Fruit fly (Drosophila melanogaster) whole organism, embryonic: ENCODE measurements around the gene IKKbeta.

Source experiments
- Aef1 ChIP-seq: fragments of 200-800 bp; sonication (Bioruptor generic); IDR thresholded peaks from 3 replicates; pipeline ENCODE4 v1.3.6; 2022; ENCODE audit warnings: missing biosample characterization, missing genetic modification characterization
- Bteb2 ChIP-seq: fragments of 200-800 bp; sonication (Bioruptor generic); optimal IDR thresholded peaks from 2 replicates; lab custom pipeline; 2016; ENCODE audit warnings: missing biosample characterization, missing genetic modification characterization
- C15 ChIP-seq: fragments of 200-800 bp; sonication (Bioruptor generic); IDR thresholded peaks from 3 replicates; pipeline ENCODE4 v1.3.6; 2022; ENCODE audit warnings: missing biosample characterization, missing genetic modification characterization
- CG10209 ChIP-seq: fragments of 200-800 bp; sonication (Bioruptor generic); optimal IDR thresholded peaks from 3 replicates; lab custom pipeline; 2017; ENCODE audit warnings: missing biosample characterization, mild to moderate bottlenecking, missing genetic modification characterization, missing genetic modification reagents
- CG10267 ChIP-seq: fragments of 200-800 bp; sonication (Bioruptor generic); optimal IDR thresholded peaks from 2 replicates; lab custom pipeline; 2018; ENCODE audit warnings: missing biosample characterization, mild to moderate bottlenecking, missing genetic modification characterization, moderate library complexity
- CG10565 ChIP-seq: fragments of 200-800 bp; sonication (Bioruptor generic); optimal IDR thresholded peaks from 3 replicates; lab custom pipeline; 2016; ENCODE audit warnings: missing biosample characterization, mild to moderate bottlenecking, missing genetic modification characterization
- CG11247 ChIP-seq: fragments of 200-800 bp; sonication (Bioruptor generic); IDR thresholded peaks from 2 replicates; pipeline ENCODE4 v1.3.6; 2022; ENCODE audit warnings: missing biosample characterization, missing genetic modification characterization
- CG11456 ChIP-seq: fragments of 200-800 bp; sonication (Bioruptor generic); IDR thresholded peaks from 3 replicates; pipeline ENCODE4 v1.3.6; 2022; ENCODE audit warnings: missing biosample characterization, missing genetic modification characterization
- CG11504 ChIP-seq: fragments of 200-800 bp; sonication (Bioruptor generic); optimal IDR thresholded peaks from 3 replicates; lab custom pipeline; 2019; ENCODE audit warnings: missing biosample characterization, mild to moderate bottlenecking, missing genetic modification characterization, moderate library complexity
- CG11696 ChIP-seq: fragments of 200-800 bp; sonication (Bioruptor generic); IDR thresholded peaks from 2 replicates; pipeline ENCODE4 v1.3.6; 2022; ENCODE audit warnings: missing biosample characterization, missing genetic modification characterization
- CG12219 ChIP-seq: fragments of 200-800 bp; sonication (Bioruptor generic); optimal IDR thresholded peaks from 3 replicates; lab custom pipeline; 2018; ENCODE audit warnings: missing biosample characterization, mild to moderate bottlenecking, missing genetic modification characterization
- CG13894 ChIP-seq: fragments of 200-800 bp; sonication (Bioruptor generic); optimal IDR thresholded peaks from 3 replicates; lab custom pipeline; 2018; ENCODE audit warnings: missing biosample characterization, mild to moderate bottlenecking, missing genetic modification characterization, moderate library complexity
- CG1792 ChIP-seq: fragments of 200-800 bp; sonication (Bioruptor generic); optimal IDR thresholded peaks from 2 replicates; lab custom pipeline; 2016; ENCODE audit warnings: missing biosample characterization, missing genetic modification characterization
- CG2678 ChIP-seq: fragments of 200-800 bp; sonication (Bioruptor generic); optimal IDR thresholded peaks from 3 replicates; lab custom pipeline; 2019; ENCODE audit warnings: missing biosample characterization, mild to moderate bottlenecking, missing genetic modification characterization, moderate library complexity
- CG34376 ChIP-seq: fragments of 200-800 bp; sonication (Bioruptor generic); optimal IDR thresholded peaks from 2 replicates; lab custom pipeline; 2018; ENCODE audit warnings: missing biosample characterization, mild to moderate bottlenecking, missing genetic modification characterization
- CG4328 ChIP-seq: fragments of 200-800 bp; sonication (Bioruptor generic); optimal IDR thresholded peaks from 3 replicates; lab custom pipeline; 2017; ENCODE audit warnings: missing biosample characterization, missing genetic modification reagents, missing genetic modification characterization
- CG4424 ChIP-seq: fragments of 200-800 bp; sonication (Bioruptor generic); optimal IDR thresholded peaks from 3 replicates; lab custom pipeline; 2016; ENCODE audit warnings: missing biosample characterization, missing genetic modification characterization
- CG6765 ChIP-seq: fragments of 200-800 bp; sonication (Bioruptor generic); optimal IDR thresholded peaks from 3 replicates; lab custom pipeline; 2017; ENCODE audit warnings: missing biosample characterization, mild to moderate bottlenecking, missing genetic modification characterization
- CG6813 ChIP-seq: fragments of 200-800 bp; sonication (Bioruptor generic); optimal IDR thresholded peaks from 2 replicates; lab custom pipeline; 2017; ENCODE audit warnings: missing biosample characterization, missing genetic modification characterization, mild to moderate bottlenecking, moderate library complexity, missing genetic modification reagents
- CG9727 ChIP-seq: fragments of 200-800 bp; sonication (Bioruptor generic); optimal IDR thresholded peaks from 3 replicates; lab custom pipeline; 2017; ENCODE audit warnings: missing biosample characterization, mild to moderate bottlenecking, missing genetic modification characterization
- D19B ChIP-seq: fragments of 200-800 bp; sonication (Bioruptor generic); optimal IDR thresholded peaks from 2 replicates; lab custom pipeline; 2017; ENCODE audit warnings: missing biosample characterization, mild to moderate bottlenecking, missing genetic modification characterization
- Dfd ChIP-seq, 2 experiments: fragments of >200 bp; optimal IDR thresholded peaks; 2 replicates each; lab custom pipeline; 2017; ENCODE audit warnings: missing biosample characterization in 2 of 2, missing genetic modification characterization in 2 of 2
- Ets65A ChIP-seq: fragments of 200-800 bp; sonication (Bioruptor generic); peaks from one replicate; lab custom pipeline; 2016; ENCODE audit warnings: missing biosample characterization, missing genetic modification characterization
- GATAe ChIP-seq: fragments of 200-800 bp; sonication (Bioruptor generic); conservative IDR thresholded peaks from 2 replicates; pipeline ENCODE4 v1.3.6; 2022; ENCODE audit warnings: missing biosample characterization, missing genetic modification characterization
- H2.0 ChIP-seq: fragments of 200-800 bp; sonication (Bioruptor generic); IDR thresholded peaks from 2 replicates; pipeline ENCODE4 v1.3.6; 2022; ENCODE audit warnings: missing biosample characterization, missing genetic modification characterization
- HLH3B ChIP-seq: fragments of 200-800 bp; sonication (Bioruptor generic); IDR thresholded peaks from 2 replicates; pipeline ENCODE4 v1.3.6; 2022; ENCODE audit warnings: missing biosample characterization, missing genetic modification characterization
- Hmx ChIP-seq: fragments of 200-800 bp; sonication (Bioruptor generic); optimal IDR thresholded peaks from 2 replicates; lab custom pipeline; 2016; ENCODE audit warnings: missing biosample characterization, missing genetic modification characterization
- Nf-YA ChIP-seq: fragments of 200-800 bp; sonication (Bioruptor generic); IDR thresholded peaks from 2 replicates; pipeline ENCODE4 v1.3.6; 2022; ENCODE audit warnings: missing biosample characterization, missing genetic modification characterization
- Nf-YC ChIP-seq: fragments of 200-800 bp; optimal IDR thresholded peaks from 3 replicates; lab custom pipeline; 2019; ENCODE audit warnings: missing biosample characterization, mild to moderate bottlenecking, missing genetic modification characterization, moderate library complexity
- Pdp1 ChIP-seq, 2 experiments: fragments of 200-800 bp; sonication (Bioruptor generic); optimal IDR thresholded peaks; 3 replicates each; lab custom pipeline; 2016; ENCODE audit warnings: missing biosample characterization in 2 of 2, missing genetic modification characterization in 2 of 2, mild to moderate bottlenecking in 1 of 2, moderate library complexity in 1 of 2
- YL-1 ChIP-seq: fragments of 200-800 bp; sonication (Bioruptor generic); optimal IDR thresholded peaks from 3 replicates; lab custom pipeline; 2017; ENCODE audit warnings: missing biosample characterization, mild to moderate bottlenecking, missing genetic modification characterization
- amos ChIP-seq: fragments of 200-800 bp; sonication (Bioruptor generic); IDR thresholded peaks from 2 replicates; pipeline ENCODE4 v1.3.6; 2022; ENCODE audit warnings: missing biosample characterization, missing genetic modification characterization; ENCODE audit not compliant: partially characterized antibody
- aop ChIP-seq: fragments of 200-800 bp; sonication (Bioruptor generic); IDR thresholded peaks from 2 replicates; pipeline ENCODE4 v1.3.6; 2022; ENCODE audit warnings: missing biosample characterization, missing genetic modification characterization
- bbx ChIP-seq: fragments of 200-800 bp; sonication (Bioruptor generic); IDR thresholded peaks from 2 replicates; pipeline ENCODE4 v1.3.6; 2022; ENCODE audit warnings: missing biosample characterization, missing genetic modification characterization; ENCODE audit not compliant: partially characterized antibody
- cas ChIP-seq: fragments of 200-800 bp; sonication (Bioruptor generic); IDR thresholded peaks from 2 replicates; pipeline ENCODE4 v1.3.6; 2022; ENCODE audit warnings: missing biosample characterization, missing genetic modification characterization
- cg ChIP-seq: fragments of 200-800 bp; sonication (Bioruptor generic); optimal IDR thresholded peaks from 3 replicates; lab custom pipeline; 2019; ENCODE audit warnings: missing biosample characterization, mild to moderate bottlenecking, missing genetic modification characterization, moderate library complexity
- cwo ChIP-seq: fragments of 200-800 bp; sonication (Bioruptor generic); optimal IDR thresholded peaks from 3 replicates; lab custom pipeline; 2017; ENCODE audit warnings: missing biosample characterization, missing genetic modification characterization, mild to moderate bottlenecking, moderate library complexity, missing genetic modification reagents
- danr ChIP-seq: fragments of 200-800 bp; sonication (Bioruptor generic); IDR thresholded peaks from 2 replicates; pipeline ENCODE4 v1.3.6; 2022; ENCODE audit warnings: missing biosample characterization, missing genetic modification characterization
- ems ChIP-seq: fragments of 200-800 bp; sonication (Bioruptor generic); optimal IDR thresholded peaks from 3 replicates; lab custom pipeline; 2016; ENCODE audit warnings: missing biosample characterization, missing genetic modification characterization
- en ChIP-seq: fragments of 200-800 bp; sonication (Bioruptor generic); optimal IDR thresholded peaks from 2 replicates; lab custom pipeline; 2016; ENCODE audit warnings: missing biosample characterization, missing genetic modification characterization
- esg ChIP-seq: fragments of 200-800 bp; sonication (Bioruptor generic); conservative IDR thresholded peaks from 2 replicates; pipeline ENCODE4 v1.3.6; 2022; ENCODE audit warnings: missing biosample characterization, missing genetic modification characterization
- gfzf ChIP-seq: fragments of 200-800 bp; sonication (Bioruptor generic); optimal IDR thresholded peaks from 2 replicates; lab custom pipeline; 2016; ENCODE audit warnings: missing biosample characterization, mild to moderate bottlenecking, missing genetic modification characterization, moderate library complexity
- h ChIP-seq: fragments of >200 bp; optimal IDR thresholded peaks from 2 replicates; lab custom pipeline; 2017
- hb ChIP-seq: fragments of 200-800 bp; sonication (Bioruptor generic); IDR thresholded peaks from 3 replicates; pipeline ENCODE4 v1.3.6; 2022; ENCODE audit warnings: missing biosample characterization, missing genetic modification characterization; ENCODE audit not compliant: partially characterized antibody
- ind ChIP-seq: fragments of 200-800 bp; sonication (Bioruptor generic); optimal IDR thresholded peaks from 3 replicates; lab custom pipeline; 2016; ENCODE audit warnings: missing biosample characterization, missing genetic modification characterization
- odd ChIP-seq: fragments of 200-800 bp; sonication (Bioruptor generic); optimal IDR thresholded peaks from 2 replicates; lab custom pipeline; 2017; ENCODE audit warnings: missing biosample characterization, mild to moderate bottlenecking, missing genetic modification characterization
- repo ChIP-seq: fragments of 200-800 bp; sonication (Bioruptor generic); optimal IDR thresholded peaks from 2 replicates; lab custom pipeline; 2016; ENCODE audit warnings: missing biosample characterization, missing genetic modification characterization
- scrt ChIP-seq: fragments of 200-800 bp; sonication (Bioruptor generic); optimal IDR thresholded peaks from 2 replicates; lab custom pipeline; 2018; ENCODE audit warnings: missing biosample characterization, mild to moderate bottlenecking, missing genetic modification characterization, moderate library complexity
- shn ChIP-seq: fragments of 200-800 bp; sonication (Bioruptor generic); optimal IDR thresholded peaks from 3 replicates; lab custom pipeline; 2016; ENCODE audit warnings: missing biosample characterization, missing genetic modification characterization
- vfl ChIP-seq: fragments of 200-800 bp; sonication (Bioruptor generic); optimal IDR thresholded peaks from 2 replicates; lab custom pipeline; 2016; ENCODE audit warnings: missing biosample characterization, missing genetic modification characterization
- vnd ChIP-seq: fragments of 200-800 bp; sonication (Bioruptor generic); IDR thresholded peaks from 3 replicates; pipeline ENCODE4 v1.3.6; 2022; ENCODE audit warnings: missing biosample characterization, missing genetic modification characterization; ENCODE audit not compliant: partially characterized antibody
- zfh1 ChIP-seq: fragments of 200-800 bp; sonication (Bioruptor generic); IDR thresholded peaks from 3 replicates; pipeline ENCODE4 v1.3.6; 2022; ENCODE audit warnings: missing biosample characterization, missing genetic modification characterization

IKKbeta gene

DNA sequence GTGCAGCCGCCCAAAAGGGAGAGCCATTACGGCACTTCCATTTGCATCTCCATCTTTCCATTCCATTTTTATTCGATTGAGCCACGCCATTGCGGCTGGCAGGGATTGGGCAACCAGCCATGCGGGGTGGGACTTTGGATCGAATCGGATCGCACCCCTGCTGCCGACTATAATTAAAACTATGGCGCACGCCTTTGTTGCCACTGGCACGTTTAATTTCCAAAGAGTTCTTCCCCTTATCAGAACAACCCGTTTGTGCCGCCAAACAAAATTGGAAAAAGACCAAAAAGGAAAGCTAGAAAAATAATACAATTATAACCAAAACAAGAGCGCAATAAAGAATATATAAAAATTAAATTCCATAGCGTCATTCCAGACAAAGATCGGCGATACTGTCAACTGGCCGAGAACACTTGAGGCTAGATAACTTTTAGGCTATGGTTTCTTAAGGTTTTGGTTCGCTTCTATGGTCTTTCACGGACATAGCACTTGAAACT is 39.2 kb downstream of the IKKbeta start (continued):
- TF ChIP-seq C15 (no peak), Hmx (no peak), D19B (GFP tag; lab: Kevin White, UChicago) (no peak), CG9727 (GFP tag; lab: Kevin White, UChicago) (no peak), CG12219 (no peak), CG11504 (tag; lab: Kevin White, UChicago) (no peak), vfl (GFP tag; lab: Kevin White, UChicago) (no peak), CG6813 (no peak), Ets65A (GFP tag; lab: Kevin White, UChicago) (peak; percentile 78), CG34376 (GFP tag; lab: Kevin White, UChicago) (peak; percentile 45), CG11247 (GFP tag; lab: Robert Waterston, UW) (no peak), danr (GFP tag; lab: Robert Waterston, UW) (no peak), gfzf (no peak), CG11696 (GFP tag; lab: Robert Waterston, UW) (no peak), CG2678 (tag; lab: Kevin White, UChicago) (no peak), cg (no peak), aop (no peak), YL-1 (no peak), zfh1 (GFP tag; lab: Robert Waterston, UW) (no peak), bbx (no peak), CG10209 (no peak), CG6765 (no peak), odd (GFP tag; lab: Kevin White, UChicago) (no peak), Dfd (GFP tag; optimal IDR thresholded peaks at IDR 0.05; lab: Kevin White, UChicago) (no peak), Aef1 (no peak), en (GFP tag; lab: Kevin White, UChicago) (no peak), Bteb2 (GFP tag; lab: Kevin White, UChicago) (no peak), Nf-YA (GFP tag; lab: Robert Waterston, UW) (no peak), amos (no peak), CG10267 (tag; lab: Kevin White, UChicago) (no peak), CG10565 (no peak), ems (GFP tag; lab: Kevin White, UChicago) (no peak), CG4424 (GFP tag; lab: Kevin White, UChicago) (no peak), esg (no peak), Nf-YC (tag; lab: Kevin White, UChicago) (peak; percentile 89), scrt (GFP tag; lab: Kevin White, UChicago) (no peak), shn (GFP tag; lab: Kevin White, UChicago) (no peak), CG11456 (GFP tag; lab: Robert Waterston, UW) (0 out of 3 replicates have a peak, but pooled peaks have one; percentile 54), hb (GFP tag; lab: Robert Waterston, UW) (no peak), cwo (GFP tag; lab: Kevin White, UChicago) (peak; percentile 46), H2.0 (GFP tag; lab: Robert Waterston, UW) (no peak), CG1792 (GFP tag; lab: Kevin White, UChicago) (no peak), GATAe (GFP tag; lab: Robert Waterston, UW) (no peak), Pdp1 (GFP tag; optimal IDR thresholded peaks at IDR 0.05; lab: Kevin White, UChicago) (peak in 1 of 2 experiments; percentile 2), cas (no peak), vnd (GFP tag; lab: Robert Waterston, UW) (no peak), h (lab: Kevin White, UChicago) (no peak), CG4328 (GFP tag; lab: Kevin White, UChicago) (no peak), CG13894 (no peak), repo (no peak), HLH3B (GFP tag; lab: Robert Waterston, UW) (no peak), ind (GFP tag; lab: Kevin White, UChicago) (no peak)
